Fruit fly (Drosophila melanogaster): ENCODE data around the gene Cpr72Eb.

The Cpr72Eb gene

dm6 chr3L:16356171-16356765 is 8.4 kb upstream of the Cpr72Eb start (continued):
- peak; percentile 87 for TF ChIP-seq exex (tag; optimal IDR thresholded peaks at IDR 0.05)
- no peak for TF ChIP-seq CG2678 (tag; optimal IDR thresholded peaks at IDR 0.05)
- TF ChIP-seq org-1 (GFP tag; optimal IDR thresholded peaks at IDR 0.05), result no peak
- TF ChIP-seq cato (GFP tag; optimal IDR thresholded peaks at IDR 0.05; ENCODE audit: borderline replicate concordance), result no peak
- TF ChIP-seq HLHmδ (GFP tag; optimal IDR thresholded peaks at IDR 0.05), result no peak
- no peak for TF ChIP-seq CG1529 (GFP tag; optimal IDR thresholded peaks at IDR 0.05)
- no peak for TF ChIP-seq dati (GFP tag; IDR thresholded peaks at IDR 0.05)
- TF ChIP-seq CG3995 (GFP tag; optimal IDR thresholded peaks at IDR 0.05), result no peak
- no peak for TF ChIP-seq Side (GFP tag; optimal IDR thresholded peaks at IDR 0.05)
- no peak for TF ChIP-seq CG7357 (GFP tag; IDR thresholded peaks at IDR 0.05)
- TF ChIP-seq Lhr (GFP tag; optimal IDR thresholded peaks at IDR 0.05), result no peak
- TF ChIP-seq grn (GFP tag; optimal IDR thresholded peaks at IDR 0.05), result peak; percentile 68
- no peak for TF ChIP-seq salm (tag; optimal IDR thresholded peaks at IDR 0.05)
- TF ChIP-seq CG8765 (GFP tag; IDR thresholded peaks at IDR 0.05), result no peak
- no peak for TF ChIP-seq CG3281 (GFP tag; optimal IDR thresholded peaks at IDR 0.05)
- peak; percentile 97 for TF ChIP-seq CG13894 (tag; optimal IDR thresholded peaks at IDR 0.05)
- TF ChIP-seq Ada2b (GFP tag; IDR thresholded peaks at IDR 0.05), result no peak
- no peak for TF ChIP-seq CG10267 (tag; optimal IDR thresholded peaks at IDR 0.05)
- no peak for TF ChIP-seq Myb (GFP tag; optimal IDR thresholded peaks at IDR 0.05)
- TF ChIP-seq Atf6 (GFP tag; IDR thresholded peaks at IDR 0.05), result peak; percentile 50; the same call in 1 of the 2 replicates
- no peak for TF ChIP-seq ERR (GFP tag; optimal IDR thresholded peaks at IDR 0.05)
- TF ChIP-seq C15 (GFP tag; IDR thresholded peaks at IDR 0.05), result no peak
- TF ChIP-seq crp (GFP tag; optimal IDR thresholded peaks at IDR 0.05), result no peak
- no peak for TF ChIP-seq Atf3 (GFP tag; optimal IDR thresholded peaks at IDR 0.05)
- no peak for TF ChIP-seq Gsc (GFP tag; IDR thresholded peaks at IDR 0.05)
- no peak for TF ChIP-seq pnt (GFP tag; optimal IDR thresholded peaks at IDR 0.05)
- no peak for TF ChIP-seq CG4707 (GFP tag; optimal IDR thresholded peaks at IDR 0.05)
- TF ChIP-seq Fer1 (GFP tag; optimal IDR thresholded peaks at IDR 0.05), result peak; percentile 25
- 0 out of 2 replicates have a peak, but pooled peaks have one; percentile 15 for TF ChIP-seq GATAe (GFP tag; conservative IDR thresholded peaks at IDR 0.05)
- no peak for TF ChIP-seq CG6254 (GFP tag; optimal IDR thresholded peaks at IDR 0.05)
- no peak for TF ChIP-seq CG7839 (tag; optimal IDR thresholded peaks at IDR 0.05)
- no peak for TF ChIP-seq CG7786 (GFP tag; optimal IDR thresholded peaks at IDR 0.05)
- peak; percentile 74 for TF ChIP-seq CG31224 (GFP tag; IDR thresholded peaks at IDR 0.05)
- TF ChIP-seq Doc3 (GFP tag; IDR thresholded peaks at IDR 0.05; ENCODE audit: partially characterized antibody), result no peak
- TF ChIP-seq YL-1 (GFP tag; optimal IDR thresholded peaks at IDR 0.05), result no peak
- no peak for TF ChIP-seq CG7372 (GFP tag; IDR thresholded peaks at IDR 0.05)
- TF ChIP-seq vvl (GFP tag; IDR thresholded peaks at IDR 0.05), result no peak
- TF ChIP-seq CG4854 (GFP tag; optimal IDR thresholded peaks at IDR 0.05), result no peak
- TF ChIP-seq Drgx (GFP tag; IDR thresholded peaks at IDR 0.05), result no peak
- no peak for TF ChIP-seq vfl (GFP tag; optimal IDR thresholded peaks at IDR 0.05)
- no peak for TF ChIP-seq CG7556 (GFP tag; optimal IDR thresholded peaks at IDR 0.05)
- no peak for TF ChIP-seq CG4404 (GFP tag; IDR thresholded peaks at IDR 0.05)
- no peak for TF ChIP-seq HmgZ (tag; optimal IDR thresholded peaks at IDR 0.05)
- no peak for TF ChIP-seq ci (GFP tag; IDR thresholded peaks at IDR 0.05)
- 0 out of 3 replicates have a peak, but pooled peaks have one; percentile 15 for TF ChIP-seq Dbx (GFP tag; IDR thresholded peaks at IDR 0.05)
- TF ChIP-seq bowl (GFP tag; IDR thresholded peaks at IDR 0.05), result no peak
- TF ChIP-seq Meics (GFP tag; optimal IDR thresholded peaks at IDR 0.05), result peak; percentile 25
- TF ChIP-seq bsh (GFP tag; optimal IDR thresholded peaks at IDR 0.05), result no peak
- peak; percentile 41; the same call in 1 of the 3 replicates for TF ChIP-seq CG34224 (GFP tag; IDR thresholded peaks at IDR 0.05; ENCODE audit: partially characterized antibody)
- no peak for TF ChIP-seq ewg (GFP tag; optimal IDR thresholded peaks at IDR 0.05)
- TF ChIP-seq so (GFP tag; IDR thresholded peaks at IDR 0.05), result no peak
